Worm (Caenorhabditis elegans) whole organism, young adult: Measurements from ENCODE around the gene F33A8.7.

Source experiments
- B0035.1 ChIP-seq: sonication (generic microtip); optimal IDR thresholded peaks from 2 replicates; lab custom pipeline; 2016; ENCODE audit warnings: missing genetic modification characterization, mild to moderate bottlenecking, missing compliant biosample characterization, missing genotype, missing genetic modification reagents
- C17E4.6 ChIP-seq: fragments of 200-800 bp; sonication (Bioruptor generic); IDR thresholded peaks from 2 replicates; pipeline ENCODE4 v1.3.6; 2022; ENCODE audit warnings: missing genetic modification reagents, missing genetic modification characterization, missing compliant biosample characterization
- F10E7.11 ChIP-seq: sonication (generic microtip); optimal IDR thresholded peaks from 2 replicates; lab custom pipeline; 2017; ENCODE audit warnings: mild to moderate bottlenecking, missing genetic modification characterization, moderate library complexity, missing compliant biosample characterization
- F22D6.2 ChIP-seq: sonication (generic microtip); optimal IDR thresholded peaks from 2 replicates; lab custom pipeline; 2016; ENCODE audit warnings: mild to moderate bottlenecking, missing genetic modification characterization, missing compliant biosample characterization
- F23B12.7 ChIP-seq: sonication (generic microtip); optimal IDR thresholded peaks from 2 replicates; lab custom pipeline; 2017; ENCODE audit warnings: missing genetic modification characterization, mild to moderate bottlenecking, missing compliant biosample characterization, antibody characterized with exemption, moderate library complexity; ENCODE audit not compliant: insufficient read depth
- K11D2.4 ChIP-seq: fragments of 200-800 bp; sonication (Bioruptor generic); IDR thresholded peaks from 2 replicates; pipeline ENCODE4 v1.3.6; 2022; ENCODE audit warnings: missing genetic modification reagents, missing genetic modification characterization, missing compliant biosample characterization
- K12H6.12 ChIP-seq: fragments of 200-800 bp; sonication (Bioruptor generic); optimal IDR thresholded peaks from 2 replicates; lab custom pipeline; 2018; ENCODE audit warnings: mild to moderate bottlenecking, missing genetic modification characterization, missing compliant biosample characterization
- Y53G8AR.9 ChIP-seq: fragments of 200-800 bp; sonication (Bioruptor generic); conservative IDR thresholded peaks from 2 replicates; pipeline ENCODE4 v1.3.6; 2022; ENCODE audit warnings: missing genetic modification reagents, missing genetic modification characterization, missing compliant biosample characterization
- Y95B8A.8 ChIP-seq: fragments of 200-800 bp; sonication (Bioruptor generic); IDR thresholded peaks from 2 replicates; pipeline ENCODE4 v1.3.6; 2022; ENCODE audit warnings: missing genetic modification reagents, missing genetic modification characterization, missing compliant biosample characterization
- aptf-3 ChIP-seq: fragments of 200-800 bp; sonication (Bioruptor generic); IDR thresholded peaks from 2 replicates; pipeline ENCODE4 v1.3.6; 2022; ENCODE audit warnings: missing genetic modification characterization, missing compliant biosample characterization
- athp-1 ChIP-seq: sonication (generic microtip); optimal IDR thresholded peaks from 2 replicates; lab custom pipeline; 2017; ENCODE audit warnings: mild to moderate bottlenecking, missing genetic modification characterization, missing compliant biosample characterization
- attf-3 ChIP-seq: fragments of 200-800 bp; sonication (Bioruptor generic); conservative IDR thresholded peaks from 2 replicates; pipeline ENCODE4 v1.3.6; 2022; ENCODE audit warnings: missing genetic modification reagents, missing genetic modification characterization, missing compliant biosample characterization
- ccch-3 ChIP-seq: fragments of 200-800 bp; sonication (Bioruptor generic); optimal IDR thresholded peaks from 2 replicates; lab custom pipeline; 2018; ENCODE audit warnings: mild to moderate bottlenecking, missing genetic modification characterization, missing compliant biosample characterization
- cebp-1 ChIP-seq, 2 experiments: fragments of 200-800 bp in 1 of 2; sonication (Bioruptor generic) in 1 of 2; sonication (generic microtip) in 1 of 2; IDR thresholded peaks in 1 of 2; optimal IDR thresholded peaks in 1 of 2; 2 replicates each; pipeline versions ENCODE4 v1.3.6 to Lab custom; 2017 to 2022; ENCODE audit warnings: missing compliant biosample characterization in 2 of 2, missing genetic modification characterization in 2 of 2, mild to moderate bottlenecking in 1 of 2, missing genetic modification reagents in 1 of 2, moderate library complexity in 1 of 2
- cebp-2 ChIP-seq: fragments of 200-800 bp; sonication (Bioruptor generic); IDR thresholded peaks from 2 replicates; pipeline ENCODE4 v1.3.6; 2022; ENCODE audit warnings: missing genetic modification characterization, missing compliant biosample characterization
- ceh-40 ChIP-seq: fragments of 200-800 bp; sonication (Bioruptor generic); IDR thresholded peaks from 2 replicates; pipeline ENCODE4 v1.3.6; 2022; ENCODE audit warnings: missing genetic modification characterization, missing compliant biosample characterization
- chd-7 ChIP-seq: sonication (generic microtip); optimal IDR thresholded peaks from 2 replicates; lab custom pipeline; 2016; ENCODE audit warnings: mild to moderate bottlenecking, missing genetic modification characterization, moderate library complexity, missing compliant biosample characterization
- dpff-1 ChIP-seq: sonication (generic microtip); optimal IDR thresholded peaks from 2 replicates; lab custom pipeline; 2017; ENCODE audit warnings: mild to moderate bottlenecking, missing genetic modification characterization, missing compliant biosample characterization
- egrh-3 ChIP-seq: fragments of 200-800 bp; sonication (Bioruptor generic); IDR thresholded peaks from 2 replicates; pipeline ENCODE4 v1.3.6; 2022; ENCODE audit warnings: missing genetic modification reagents, missing genetic modification characterization, missing compliant biosample characterization
- gei-17 ChIP-seq: fragments of 200-800 bp; sonication (Bioruptor generic); optimal IDR thresholded peaks from 2 replicates; lab custom pipeline; 2018; ENCODE audit warnings: mild to moderate bottlenecking, missing genetic modification characterization, missing compliant biosample characterization
- him-1 ChIP-seq: sonication (generic microtip); optimal IDR thresholded peaks from 2 replicates; lab custom pipeline; 2016; ENCODE audit warnings: missing genotype, missing genetic modification reagents, missing genetic modification characterization, missing compliant biosample characterization
- hlh-26 ChIP-seq: fragments of 200-800 bp; sonication (Bioruptor generic); conservative IDR thresholded peaks from 2 replicates; pipeline ENCODE4 v1.3.6; 2022; ENCODE audit warnings: missing genetic modification reagents, missing genetic modification characterization, missing compliant biosample characterization
- lin-35 ChIP-seq, 3 experiments: fragments of 150-350 bp in 2 of 3; sonication (generic microtip) in 1 of 3; optimal IDR thresholded peaks; 2 replicates each; lab custom pipeline; 2014 to 2018; ENCODE audit warnings: missing biosample characterization in 3 of 3, missing genetic modification characterization in 3 of 3, missing genetic modification reagents in 3 of 3
- lin-40 ChIP-seq: sonication (generic microtip); optimal IDR thresholded peaks from 2 replicates; lab custom pipeline; 2016; ENCODE audit warnings: missing genetic modification characterization, mild to moderate bottlenecking, missing compliant biosample characterization, missing genotype, missing genetic modification reagents
- lin-54 ChIP-seq: fragments of 200-800 bp; sonication (Bioruptor generic); optimal IDR thresholded peaks from 2 replicates; lab custom pipeline; 2018; ENCODE audit warnings: mild to moderate bottlenecking, missing genetic modification characterization, missing compliant biosample characterization
- lsy-27 ChIP-seq: sonication (generic microtip); optimal IDR thresholded peaks from 2 replicates; lab custom pipeline; 2017; ENCODE audit warnings: missing genetic modification characterization, mild to moderate bottlenecking, missing compliant biosample characterization, antibody characterized with exemption, missing genotype, borderline replicate concordance; ENCODE audit not compliant: insufficient read depth
- madf-3 ChIP-seq: fragments of 200-800 bp; sonication (Bioruptor generic); IDR thresholded peaks from 2 replicates; pipeline ENCODE4 v1.3.6; 2022; ENCODE audit warnings: missing genetic modification reagents, missing genetic modification characterization, missing compliant biosample characterization
- madf-6 ChIP-seq: fragments of 200-800 bp; sonication (Bioruptor generic); IDR thresholded peaks from 2 replicates; pipeline ENCODE4 v1.3.6; 2022; ENCODE audit warnings: missing genetic modification reagents, missing genetic modification characterization, missing compliant biosample characterization
- mcd-1 ChIP-seq: fragments of 200-800 bp; sonication (Bioruptor generic); IDR thresholded peaks from 2 replicates; pipeline ENCODE4 v1.3.6; 2022; ENCODE audit warnings: missing genetic modification reagents, missing genetic modification characterization, missing compliant biosample characterization
- mel-28 ChIP-seq: sonication (generic microtip); optimal IDR thresholded peaks from 2 replicates; lab custom pipeline; 2016; ENCODE audit warnings: borderline replicate concordance, mild to moderate bottlenecking, missing genetic modification characterization, missing compliant biosample characterization
- mxl-1 ChIP-seq: sonication (generic microtip); optimal IDR thresholded peaks from 2 replicates; lab custom pipeline; 2016; ENCODE audit warnings: missing genetic modification characterization, missing compliant biosample characterization
- nhr-120 ChIP-seq: fragments of 200-800 bp; sonication (Bioruptor generic); IDR thresholded peaks from 2 replicates; pipeline ENCODE4 v1.3.6; 2022; ENCODE audit warnings: missing genetic modification characterization, missing compliant biosample characterization
- nhr-179 ChIP-seq: sonication (generic microtip); optimal IDR thresholded peaks from 2 replicates; lab custom pipeline; 2016; ENCODE audit warnings: mild to moderate bottlenecking, missing genetic modification characterization, missing compliant biosample characterization
- nhr-80 ChIP-seq: sonication (generic microtip); optimal IDR thresholded peaks from 2 replicates; lab custom pipeline; 2016; ENCODE audit warnings: missing genetic modification characterization, missing compliant biosample characterization
- rpc-1 ChIP-seq, 2 experiments: fragments of 150-350 bp in 1 of 2; sonication (generic microtip) in 1 of 2; optimal IDR thresholded peaks; 2 replicates each; lab custom pipeline; 2014 to 2018; ENCODE audit warnings: missing biosample characterization in 1 of 2, missing genetic modification characterization in 1 of 2, missing genetic modification reagents in 1 of 2, missing genotype in 1 of 2
- sptf-2 ChIP-seq: fragments of 200-800 bp; sonication (Bioruptor generic); optimal IDR thresholded peaks from 2 replicates; lab custom pipeline; 2018; ENCODE audit warnings: mild to moderate bottlenecking, missing genetic modification characterization, missing compliant biosample characterization
- unc-130 ChIP-seq: sonication (generic microtip); optimal IDR thresholded peaks from 2 replicates; lab custom pipeline; 2016; ENCODE audit warnings: missing genetic modification reagents, missing genetic modification characterization, missing compliant biosample characterization
- unc-62 ChIP-seq: fragments of 150-350 bp; optimal IDR thresholded peaks from 2 replicates; lab custom pipeline; 2014; ENCODE audit warnings: missing biosample characterization, missing genetic modification reagents, missing genetic modification characterization
- zfh-2 ChIP-seq: fragments of 200-800 bp; sonication (Bioruptor generic); conservative IDR thresholded peaks from 2 replicates; pipeline ENCODE4 v1.3.6; 2022; ENCODE audit warnings: missing genetic modification reagents, missing genetic modification characterization, missing compliant biosample characterization
- ztf-18 ChIP-seq: sonication (generic microtip); optimal IDR thresholded peaks from 2 replicates; lab custom pipeline; 2016; ENCODE audit warnings: missing genotype, mild to moderate bottlenecking, missing genetic modification characterization, missing compliant biosample characterization
- ztf-25 ChIP-seq: fragments of 200-800 bp; sonication (Bioruptor generic); IDR thresholded peaks from 2 replicates; pipeline ENCODE4 v1.3.6; 2022; ENCODE audit warnings: missing genetic modification reagents, missing genetic modification characterization, missing compliant biosample characterization
- ztf-26 ChIP-seq: sonication (generic microtip); optimal IDR thresholded peaks from 2 replicates; lab custom pipeline; 2017; ENCODE audit warnings: missing genetic modification characterization, missing compliant biosample characterization
- ztf-3 ChIP-seq: fragments of 200-800 bp; sonication (Bioruptor generic); optimal IDR thresholded peaks from 2 replicates; lab custom pipeline; 2018; ENCODE audit warnings: mild to moderate bottlenecking, missing genetic modification characterization, missing compliant biosample characterization

The F33A8.7 gene

DNA sequence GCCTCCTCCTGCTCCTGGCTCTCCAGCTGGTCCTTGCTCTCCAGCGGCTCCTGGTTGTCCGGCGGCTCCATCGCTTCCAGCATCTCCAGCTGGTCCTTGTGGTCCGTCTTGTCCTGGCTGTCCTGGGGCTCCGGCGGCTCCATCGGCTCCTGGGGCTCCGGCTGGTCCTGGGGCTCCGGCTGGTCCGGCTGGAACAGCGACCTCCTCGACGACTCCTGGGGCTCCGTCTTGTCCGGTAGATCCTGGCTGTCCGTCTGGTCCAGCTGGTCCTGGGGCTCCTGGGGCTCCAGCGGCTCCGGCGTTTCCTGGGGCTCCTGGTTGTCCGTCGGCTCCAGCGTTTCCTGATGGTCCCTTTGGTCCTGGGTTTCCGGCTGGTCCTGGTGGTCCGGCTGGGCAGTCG, 9.7 kb downstream of the F33A8.7 start:
- TF ChIP-seq mel-28 (no peak), ztf-18 (tag; lab: Kevin White, UChicago) (no peak), F22D6.2 (tag; lab: Kevin White, UChicago) (no peak), B0035.1 (no peak), unc-62 (GFP tag; lab: Kevin White, UChicago) (no peak), ztf-3 (GFP tag; lab: Kevin White, UChicago) (no peak), zfh-2 (peak; percentile 94), lin-35 (GFP tag; optimal IDR thresholded peaks at IDR 0.05; lab: Kevin White, UChicago) (no peak), attf-3 (no peak), Y95B8A.8 (no peak), lin-40 (tag; lab: Kevin White, UChicago) (no peak), ceh-40 (GFP tag; lab: Robert Waterston, UW) (no peak), nhr-179 (tag; lab: Kevin White, UChicago) (no peak), mcd-1 (peak; percentile 45; the same call in 1 of the 2 replicates), unc-130 (GFP tag; lab: Kevin White, UChicago) (no peak), athp-1 (peak; percentile 15), egrh-3 (GFP tag; lab: Robert Waterston, UW) (peak; percentile 99), ztf-26 (tag; lab: Kevin White, UChicago) (no peak), C17E4.6 (GFP tag; lab: Robert Waterston, UW) (no peak), K12H6.12 (tag; lab: Kevin White, UChicago) (no peak)

DNA sequence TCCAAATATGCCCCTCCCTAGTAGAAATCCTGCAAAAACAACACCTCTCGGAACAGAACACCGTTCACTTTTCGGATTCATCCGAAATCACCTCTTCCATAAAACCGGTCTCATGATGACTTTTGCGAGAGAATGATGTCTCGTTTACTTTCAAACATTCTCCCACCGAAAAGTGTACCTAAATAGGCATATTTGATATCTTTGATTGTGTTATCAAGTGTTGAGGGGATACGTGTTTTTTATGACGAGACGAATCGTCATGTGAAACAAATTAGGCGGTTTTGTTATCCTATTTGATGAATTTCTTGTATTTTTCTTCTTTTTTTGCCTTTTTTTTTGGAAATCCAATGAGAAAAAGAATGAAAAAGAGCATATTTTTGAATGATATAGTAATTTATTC, 10.3 kb downstream of the F33A8.7 start:
- no peak for TF ChIP-seq mel-28
- TF ChIP-seq madf-3: no peak
- TF ChIP-seq lsy-27 (tag; lab: Kevin White, UChicago): no peak
- TF ChIP-seq cebp-2: no peak
- TF ChIP-seq him-1: no peak
- no peak for TF ChIP-seq ztf-26 (tag; lab: Kevin White, UChicago)
- no peak for TF ChIP-seq ztf-25
- TF ChIP-seq cebp-1 (GFP tag; IDR thresholded peaks at IDR 0.05; lab: Robert Waterston, UW): no peak
- TF ChIP-seq cebp-1 (tag; optimal IDR thresholded peaks at IDR 0.05; lab: Kevin White, UChicago): no peak
- TF ChIP-seq aptf-3 (GFP tag; lab: Robert Waterston, UW): no peak
- no peak for TF ChIP-seq dpff-1 (tag; lab: Kevin White, UChicago)

DNA sequence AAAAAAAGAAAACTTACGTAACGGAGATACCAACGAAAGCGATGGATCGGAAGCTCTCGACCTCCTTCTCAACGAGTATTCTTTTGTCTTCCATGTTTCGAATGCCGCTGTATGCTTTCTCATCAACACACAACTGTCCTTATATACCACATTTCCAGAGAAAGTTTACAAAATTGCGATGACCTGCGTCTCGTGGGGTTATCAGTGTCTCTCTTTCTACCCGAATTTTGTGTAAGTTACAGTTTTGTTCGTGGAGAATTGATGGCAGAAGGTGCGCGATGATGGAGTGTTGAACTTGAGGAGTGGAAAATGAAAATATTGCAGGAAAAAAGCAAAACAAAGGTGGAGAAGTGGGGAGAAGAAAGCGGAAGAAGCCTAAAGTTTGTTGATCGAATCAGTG, 11.8 kb downstream of the F33A8.7 start, which contains the start of gene col-81:
Gene col-81, minus strand, starts transcription at position 101 of the 400 bp plus-strand sequence.
- no peak for TF ChIP-seq gei-17
- TF ChIP-seq hlh-26 (GFP tag; lab: Robert Waterston, UW): no peak
- TF ChIP-seq chd-7: no peak
- TF ChIP-seq him-1: no peak
- TF ChIP-seq nhr-80 (tag; lab: Kevin White, UChicago): no peak
- TF ChIP-seq lin-54: no peak
- TF ChIP-seq ccch-3 (GFP tag; lab: Kevin White, UChicago): no peak
- TF ChIP-seq ztf-3 (GFP tag; lab: Kevin White, UChicago): no peak
- TF ChIP-seq rpc-1 (optimal IDR thresholded peaks at IDR 0.05; lab: Kevin White, UChicago): no peak
- TF ChIP-seq rpc-1 (tag; optimal IDR thresholded peaks at IDR 0.05; lab: Kevin White, UChicago): no peak
- no peak for TF ChIP-seq F10E7.11 (tag; lab: Kevin White, UChicago)
- no peak for TF ChIP-seq mxl-1 (tag; lab: Kevin White, UChicago)
- no peak for TF ChIP-seq lsy-27 (tag; lab: Kevin White, UChicago)
- no peak for TF ChIP-seq Y53G8AR.9 (GFP tag; lab: Robert Waterston, UW)
- TF ChIP-seq unc-130 (GFP tag; lab: Kevin White, UChicago): no peak
- TF ChIP-seq C17E4.6 (GFP tag; lab: Robert Waterston, UW): no peak
- no peak for TF ChIP-seq nhr-120 (GFP tag; lab: Robert Waterston, UW)
- TF ChIP-seq K11D2.4 (GFP tag; lab: Robert Waterston, UW): no peak
- TF ChIP-seq madf-6 (GFP tag; lab: Robert Waterston, UW): no peak
- no peak for TF ChIP-seq F23B12.7 (tag; lab: Kevin White, UChicago)
- no peak for TF ChIP-seq sptf-2 (GFP tag; lab: Kevin White, UChicago)
- TF ChIP-seq, all 124 proteins: peak for 0
